Fruit fly (Drosophila melanogaster) whole organism, wandering third instar larva: ENCODE results near the gene RhoGAP71E.

ENCODE experiments used
- Dfd ChIP-seq: fragments of >200 bp; optimal IDR thresholded peaks from 2 replicates; lab custom pipeline; 2017; ENCODE audit warnings: missing biosample characterization, missing genetic modification characterization
- Hnf4 ChIP-seq: fragments of 200-800 bp; sonication (Bioruptor generic); optimal IDR thresholded peaks from 2 replicates; lab custom pipeline; 2016; ENCODE audit warnings: missing biosample characterization, mild to moderate bottlenecking, missing genetic modification characterization
- Sp1 ChIP-seq: fragments of 200-800 bp; sonication (Bioruptor generic); optimal IDR thresholded peaks from 3 replicates; lab custom pipeline; 2019; ENCODE audit warnings: missing biosample characterization, mild to moderate bottlenecking, missing genetic modification characterization, moderate library complexity
- Vsx2 ChIP-seq: fragments of 200-300, 225-300 bp; sonication (Bioruptor generic); optimal IDR thresholded peaks from 2 replicates; lab custom pipeline; 2018; ENCODE audit warnings: missing biosample characterization, missing genetic modification characterization; ENCODE audit not compliant: partially characterized antibody
- h ChIP-seq: fragments of 200-800 bp; sonication (Bioruptor generic); optimal IDR thresholded peaks from 3 replicates; lab custom pipeline; 2016; ENCODE audit warnings: missing biosample characterization, mild to moderate bottlenecking, missing genetic modification characterization
- pan ChIP-seq: fragments of >200 bp; optimal IDR thresholded peaks from 2 replicates; lab custom pipeline; 2017

DNA sequence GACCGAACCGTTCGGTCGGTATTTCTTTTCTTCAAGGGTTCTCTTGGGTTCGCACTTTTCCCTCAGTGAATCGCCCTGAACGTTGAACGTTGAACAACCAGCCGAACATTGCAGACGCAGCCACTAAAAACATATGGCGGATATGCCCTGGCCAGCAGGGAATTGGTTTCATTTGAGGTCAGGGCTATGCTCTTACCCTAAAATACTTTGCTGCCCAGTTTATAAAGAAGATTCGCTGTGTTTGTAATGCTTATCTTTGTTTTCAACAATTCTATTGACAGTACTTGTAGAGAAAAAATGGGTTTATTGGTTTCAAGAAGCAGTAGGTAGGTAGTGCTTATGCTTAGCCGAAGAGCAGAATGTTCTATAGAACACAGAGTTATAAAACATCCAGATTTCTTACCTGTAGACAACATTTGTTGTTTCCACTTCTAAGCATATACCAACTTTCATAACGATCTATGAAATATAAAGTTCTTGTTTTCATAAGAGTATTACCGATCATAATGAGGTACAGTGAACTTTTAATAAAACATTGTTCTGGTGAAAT is 6.6 kb downstream of the RhoGAP71E start:
- TF ChIP-seq Sp1 (GFP tag; lab: Kevin White, UChicago) (no peak), pan (no peak), Hnf4 (GFP tag; lab: Kevin White, UChicago) (no peak), Dfd (GFP tag; lab: Kevin White, UChicago) (no peak), Vsx2 (GFP tag; lab: Kevin White, UChicago) (no peak), h (no peak)
